Worm (Caenorhabditis elegans) whole organism, L1 larva: ENCODE data around the gene ttr-30.

Experiments
- C04F5.9 ChIP-seq: sonication (generic microtip); optimal IDR thresholded peaks from 2 replicates; lab custom pipeline; 2016; ENCODE audit warnings: missing genetic modification characterization, missing compliant biosample characterization
- C16A3.4 ChIP-seq: fragments of 150-350 bp; optimal IDR thresholded peaks from 2 replicates; lab custom pipeline; 2014; ENCODE audit warnings: missing biosample characterization, missing genetic modification characterization
- F16B12.6 ChIP-seq: fragments of 150-350 bp; optimal IDR thresholded peaks from 2 replicates; lab custom pipeline; 2014; ENCODE audit warnings: missing biosample characterization, missing genetic modification characterization
- alr-1 ChIP-seq: fragments of 200-800 bp; sonication (Bioruptor generic); optimal IDR thresholded peaks from 2 replicates; lab custom pipeline; 2018; ENCODE audit warnings: borderline replicate concordance, mild to moderate bottlenecking, missing genetic modification characterization, missing compliant biosample characterization
- blmp-1 ChIP-seq: fragments of 150-350 bp; optimal IDR thresholded peaks from 2 replicates; lab custom pipeline; 2014; ENCODE audit warnings: missing biosample characterization, missing genetic modification characterization
- ceh-63 ChIP-seq: fragments of 200-800 bp; sonication (Bioruptor generic); optimal IDR thresholded peaks from 2 replicates; lab custom pipeline; 2018; ENCODE audit warnings: mild to moderate bottlenecking, missing genetic modification characterization, missing compliant biosample characterization
- ceh-8 ChIP-seq: fragments of 200-800 bp; sonication (Bioruptor generic); optimal IDR thresholded peaks from 2 replicates; lab custom pipeline; 2018; ENCODE audit warnings: mild to moderate bottlenecking, missing genetic modification characterization, moderate library complexity, missing compliant biosample characterization
- ceh-82 ChIP-seq, 3 experiments: fragments of 150-350 bp in 1 of 3; sonication (generic microtip) in 2 of 3; optimal IDR thresholded peaks; 2 replicates each; lab custom pipeline; 2014 to 2017; ENCODE audit warnings: missing biosample characterization in 3 of 3, missing genetic modification characterization in 3 of 3
- ceh-90 ChIP-seq: sonication (generic microtip); optimal IDR thresholded peaks from 2 replicates; lab custom pipeline; 2016; ENCODE audit warnings: missing genetic modification characterization, missing compliant biosample characterization
- dsc-1 ChIP-seq: sonication (generic microtip); optimal IDR thresholded peaks from 2 replicates; lab custom pipeline; 2016; ENCODE audit warnings: mild to moderate bottlenecking, missing genetic modification characterization, missing compliant biosample characterization
- egl-13 ChIP-seq: sonication (generic microtip); optimal IDR thresholded peaks from 2 replicates; lab custom pipeline; 2016; ENCODE audit warnings: missing genotype, missing genetic modification reagents, missing genetic modification characterization, missing compliant biosample characterization
- ets-5 ChIP-seq: fragments of 200-800 bp; sonication (Bioruptor generic); IDR thresholded peaks from 2 replicates; pipeline ENCODE4 v1.3.6; 2022; ENCODE audit warnings: missing genetic modification characterization, missing compliant biosample characterization
- fkh-4 ChIP-seq: sonication (generic microtip); optimal IDR thresholded peaks from 2 replicates; lab custom pipeline; 2016; ENCODE audit warnings: missing compliant biosample characterization, missing genetic modification characterization, borderline replicate concordance
- grh-1 ChIP-seq: fragments of 200-800 bp; sonication (Bioruptor generic); IDR thresholded peaks from 2 replicates; pipeline ENCODE4 v1.3.6; 2022; ENCODE audit warnings: missing genetic modification reagents, missing genetic modification characterization, missing compliant biosample characterization
- hlh-17 ChIP-seq: fragments of 200-800 bp; sonication (Bioruptor generic); optimal IDR thresholded peaks from 2 replicates; lab custom pipeline; 2018; ENCODE audit warnings: missing genetic modification characterization, mild to moderate bottlenecking, missing compliant biosample characterization, moderate library complexity, borderline replicate concordance
- irx-1 ChIP-seq: sonication (generic microtip); optimal IDR thresholded peaks from 2 replicates; lab custom pipeline; 2016; ENCODE audit warnings: missing genetic modification characterization, missing compliant biosample characterization
- isw-1 ChIP-seq: fragments of 200-800 bp; sonication (Bioruptor generic); IDR thresholded peaks from 2 replicates; pipeline ENCODE4 v1.3.6; 2022; ENCODE audit warnings: missing genetic modification characterization, missing compliant biosample characterization
- jun-1 ChIP-seq: fragments of 150-350 bp; optimal IDR thresholded peaks from 2 replicates; lab custom pipeline; 2014; ENCODE audit warnings: missing biosample characterization, missing genetic modification reagents, missing genetic modification characterization
- lin-14 ChIP-seq: fragments of 200-800 bp; sonication (Bioruptor generic); optimal IDR thresholded peaks from 2 replicates; lab custom pipeline; 2018; ENCODE audit warnings: mild to moderate bottlenecking, missing genetic modification characterization, moderate library complexity, missing compliant biosample characterization
- lin-39 ChIP-seq: fragments of 150-350 bp; optimal IDR thresholded peaks from 2 replicates; lab custom pipeline; 2014; ENCODE audit warnings: missing biosample characterization, missing genetic modification reagents, missing genetic modification characterization
- lir-3 ChIP-seq: sonication (generic microtip); optimal IDR thresholded peaks from 2 replicates; lab custom pipeline; 2016; ENCODE audit warnings: mild to moderate bottlenecking, missing genetic modification characterization, moderate library complexity, missing compliant biosample characterization; ENCODE audit not compliant: poor library complexity
- lsy-2 ChIP-seq, 2 experiments: fragments of 150-350 bp; optimal IDR thresholded peaks; 2 replicates each; lab custom pipeline; 2014; ENCODE audit warnings: missing biosample characterization in 2 of 2, missing genetic modification characterization in 2 of 2
- mab-9 ChIP-seq: fragments of 200-800 bp; sonication (Bioruptor generic); IDR thresholded peaks from 2 replicates; pipeline ENCODE4 v1.3.6; 2022; ENCODE audit warnings: missing genetic modification reagents, missing genetic modification characterization, missing compliant biosample characterization
- mdl-1 ChIP-seq, 2 experiments: fragments of 150-350 bp; optimal IDR thresholded peaks; 2 replicates each; lab custom pipeline; 2014 to 2017; ENCODE audit warnings: missing biosample characterization in 2 of 2, missing genetic modification characterization in 2 of 2, inconsistent platforms in 1 of 2
- mef-2 ChIP-seq: fragments of 150-350 bp; optimal IDR thresholded peaks from 2 replicates; lab custom pipeline; 2014; ENCODE audit warnings: missing biosample characterization, missing genetic modification characterization
- mep-1 ChIP-seq: fragments of 150-350 bp; optimal IDR thresholded peaks from 2 replicates; lab custom pipeline; 2014; ENCODE audit warnings: missing biosample characterization, missing genetic modification characterization
- nhr-11 ChIP-seq: fragments of 150-350 bp; optimal IDR thresholded peaks from 2 replicates; lab custom pipeline; 2014; ENCODE audit warnings: missing biosample characterization, missing genetic modification characterization
- nhr-12 ChIP-seq: sonication (generic microtip); optimal IDR thresholded peaks from 2 replicates; lab custom pipeline; 2017; ENCODE audit warnings: missing biosample characterization, missing genetic modification characterization
- nhr-19 ChIP-seq: fragments of 200-800 bp; sonication (Bioruptor generic); conservative IDR thresholded peaks from 2 replicates; pipeline ENCODE4 v1.3.6; 2022; ENCODE audit warnings: missing genetic modification characterization, missing compliant biosample characterization
- nhr-20 ChIP-seq: sonication (generic microtip); optimal IDR thresholded peaks from 2 replicates; lab custom pipeline; 2016; ENCODE audit warnings: mild to moderate bottlenecking, missing genetic modification characterization, missing compliant biosample characterization
- nhr-237 ChIP-seq: fragments of 150-350 bp; optimal IDR thresholded peaks from 2 replicates; lab custom pipeline; 2014; ENCODE audit warnings: missing biosample characterization, missing genetic modification characterization
- nhr-28 ChIP-seq: fragments of 150-350 bp; optimal IDR thresholded peaks from 2 replicates; lab custom pipeline; 2014; ENCODE audit warnings: missing biosample characterization, missing genetic modification characterization
- nhr-47 ChIP-seq: sonication (generic microtip); optimal IDR thresholded peaks from 2 replicates; lab custom pipeline; 2016; ENCODE audit warnings: mild to moderate bottlenecking, missing genetic modification characterization, moderate library complexity, missing compliant biosample characterization
- nhr-71 ChIP-seq: sonication (generic microtip); optimal IDR thresholded peaks from 2 replicates; lab custom pipeline; 2016; ENCODE audit warnings: mild to moderate bottlenecking, missing genetic modification characterization, moderate library complexity, missing compliant biosample characterization
- nhr-85 ChIP-seq: sonication (generic microtip); peaks from one replicate; lab custom pipeline; 2016; ENCODE audit warnings: missing genetic modification characterization, inconsistent platforms, missing compliant biosample characterization
- nhr-90 ChIP-seq: sonication (generic microtip); optimal IDR thresholded peaks from 2 replicates; lab custom pipeline; 2016; ENCODE audit warnings: mild to moderate bottlenecking, missing genetic modification characterization, missing compliant biosample characterization; ENCODE audit not compliant: poor library complexity
- pag-3 ChIP-seq: sonication (generic microtip); optimal IDR thresholded peaks from 2 replicates; lab custom pipeline; 2017; ENCODE audit warnings: missing genetic modification characterization, mild to moderate bottlenecking, missing compliant biosample characterization, antibody characterized with exemption, borderline replicate concordance; ENCODE audit not compliant: insufficient read depth
- pax-3 ChIP-seq: fragments of 200-800 bp; sonication (Bioruptor generic); optimal IDR thresholded peaks from 2 replicates; lab custom pipeline; 2018; ENCODE audit warnings: mild to moderate bottlenecking, missing genetic modification characterization, moderate library complexity, missing compliant biosample characterization
- rnt-1 ChIP-seq: sonication (generic microtip); optimal IDR thresholded peaks from 2 replicates; lab custom pipeline; 2016; ENCODE audit warnings: mild to moderate bottlenecking, missing genetic modification characterization, moderate library complexity, missing compliant biosample characterization
- snpc-4 ChIP-seq: fragments of 150-350 bp; optimal IDR thresholded peaks from 2 replicates; lab custom pipeline; 2014; ENCODE audit warnings: missing biosample characterization, missing genetic modification characterization
- snu-23 ChIP-seq: sonication (generic microtip); optimal IDR thresholded peaks from 2 replicates; lab custom pipeline; 2016; ENCODE audit warnings: missing genetic modification characterization, missing compliant biosample characterization
- sptf-1 ChIP-seq: fragments of 150-350 bp; optimal IDR thresholded peaks from 2 replicates; lab custom pipeline; 2014; ENCODE audit warnings: missing biosample characterization, missing genetic modification characterization
- sup-37 ChIP-seq: fragments of 200-800 bp; sonication (Bioruptor generic); optimal IDR thresholded peaks from 2 replicates; lab custom pipeline; 2018; ENCODE audit warnings: mild to moderate bottlenecking, missing genetic modification characterization, missing compliant biosample characterization
- unc-130 ChIP-seq: fragments of 150-350 bp; optimal IDR thresholded peaks from 2 replicates; lab custom pipeline; 2017; ENCODE audit warnings: missing biosample characterization, missing genetic modification characterization, inconsistent platforms
- unc-30 ChIP-seq: sonication (generic microtip); optimal IDR thresholded peaks from 2 replicates; lab custom pipeline; 2017; ENCODE audit warnings: missing biosample characterization, missing genetic modification characterization
- unc-62 ChIP-seq: fragments of 150-350 bp; optimal IDR thresholded peaks from 2 replicates; lab custom pipeline; 2014; ENCODE audit warnings: missing biosample characterization, missing genetic modification reagents, missing genetic modification characterization
- unc-86 ChIP-seq: sonication (generic microtip); optimal IDR thresholded peaks from 2 replicates; lab custom pipeline; 2016; ENCODE audit warnings: missing genetic modification characterization, missing compliant biosample characterization
- xbp-1 ChIP-seq: sonication (generic microtip); optimal IDR thresholded peaks from 2 replicates; lab custom pipeline; 2016; ENCODE audit warnings: missing genetic modification characterization, missing compliant biosample characterization
- zag-1 ChIP-seq: fragments of 150-350 bp; optimal IDR thresholded peaks from 2 replicates; lab custom pipeline; 2014; ENCODE audit warnings: missing biosample characterization, missing genetic modification characterization
- ztf-4 ChIP-seq: fragments of 150-350 bp; optimal IDR thresholded peaks from 2 replicates; lab custom pipeline; 2014; ENCODE audit warnings: missing biosample characterization, missing genetic modification characterization

Gene ttr-30

ce11 chrX:7303115-7303514 is 27.6 kb upstream of the ttr-30 start:
- TF ChIP-seq fkh-4 (tag; lab: Kevin White, UChicago) = no peak
- no peak for TF ChIP-seq mep-1 (tag; lab: Kevin White, UChicago)
- TF ChIP-seq, all 84 proteins: peak for 0

- TF ChIP-seq dsc-1 = no peak
- no peak for TF ChIP-seq jun-1 (tag; lab: Kevin White, UChicago)
- TF ChIP-seq mep-1 (tag; lab: Kevin White, UChicago) = no peak
- TF ChIP-seq nhr-28 = no peak
- no peak for TF ChIP-seq mab-9 (GFP tag; lab: Robert Waterston, UW)
- no peak for TF ChIP-seq pag-3
- TF ChIP-seq C04F5.9 (tag; lab: Kevin White, UChicago) = no peak
- no peak for TF ChIP-seq unc-86 (tag; lab: Kevin White, UChicago)
- peak; percentile 61 for TF ChIP-seq nhr-20 (tag; lab: Kevin White, UChicago)
- no peak for TF ChIP-seq ztf-4 (tag; lab: Kevin White, UChicago)
- TF ChIP-seq egl-13 (tag; lab: Kevin White, UChicago) = no peak
- TF ChIP-seq unc-130 (tag; lab: Kevin White, UChicago) = peak; percentile 17
- TF ChIP-seq pax-3 = no peak
- no peak for TF ChIP-seq ceh-82 (tag; optimal IDR thresholded peaks at IDR 0.05; lab: Kevin White, UChicago)
- no peak for TF ChIP-seq nhr-90 (tag; lab: Kevin White, UChicago)
- peak; percentile 77 for TF ChIP-seq lin-14 (GFP tag; lab: Kevin White, UChicago)
- no peak for TF ChIP-seq lin-39 (tag; lab: Kevin White, UChicago)
- peak; percentile 78 for TF ChIP-seq nhr-85 (tag; lab: Kevin White, UChicago)
- peak; percentile 26 for TF ChIP-seq nhr-47 (tag; lab: Kevin White, UChicago)
- TF ChIP-seq ets-5 = no peak
- TF ChIP-seq snu-23 = peak; percentile 26
- TF ChIP-seq ceh-90 (tag; lab: Kevin White, UChicago) = no peak
- TF ChIP-seq zag-1 (tag; lab: Kevin White, UChicago) = no peak
- peak; percentile 77 for TF ChIP-seq blmp-1 (tag; lab: Kevin White, UChicago)
- no peak for TF ChIP-seq ceh-8 (GFP tag; lab: Kevin White, UChicago)
- TF ChIP-seq nhr-237 (tag; lab: Kevin White, UChicago) = no peak
- TF ChIP-seq unc-62 = no peak
- TF ChIP-seq mdl-1 (tag; optimal IDR thresholded peaks at IDR 0.05; lab: Kevin White, UChicago) = peak in 1 of 2 experiments; percentile 74
- TF ChIP-seq unc-30 (tag; lab: Kevin White, UChicago) = no peak
- no peak for TF ChIP-seq sup-37
- TF ChIP-seq snpc-4 = no peak
- peak; percentile 2 for TF ChIP-seq lir-3 (tag; lab: Kevin White, UChicago)
- TF ChIP-seq nhr-19 (GFP tag; lab: Robert Waterston, UW) = peak; percentile 12; the same call in 1 of the 2 replicates
- TF ChIP-seq ceh-63 = no peak
- peak; percentile 1 for TF ChIP-seq rnt-1 (tag; lab: Kevin White, UChicago)
- no peak for TF ChIP-seq nhr-12 (tag; lab: Kevin White, UChicago)
- TF ChIP-seq C16A3.4 (tag; lab: Kevin White, UChicago) = no peak
- no peak for TF ChIP-seq isw-1 (GFP tag; lab: Robert Waterston, UW)
- TF ChIP-seq grh-1 (GFP tag; lab: Robert Waterston, UW) = no peak
- no peak for TF ChIP-seq hlh-17 (GFP tag; lab: Kevin White, UChicago)
- TF ChIP-seq irx-1 (tag; lab: Kevin White, UChicago) = no peak
- peak; percentile 72 for TF ChIP-seq nhr-71
- no peak for TF ChIP-seq sptf-1
- no peak for TF ChIP-seq mef-2 (tag; lab: Kevin White, UChicago)
- no peak for TF ChIP-seq xbp-1 (tag; lab: Kevin White, UChicago)
- no peak for TF ChIP-seq alr-1 (tag; lab: Kevin White, UChicago)
- TF ChIP-seq nhr-11 (tag; lab: Kevin White, UChicago) = no peak
- TF ChIP-seq lsy-2 (tag; optimal IDR thresholded peaks at IDR 0.05; lab: Kevin White, UChicago) = no peak
- no peak for TF ChIP-seq F16B12.6 (tag; lab: Kevin White, UChicago)
Measured at ce11 chrX:7305520-7306186, 25.1 kb upstream of the ttr-30 start, which contains the start of gene sur-5. Gene sur-5, minus strand, starts transcription at chrX:7305570.
